Worm (Caenorhabditis elegans): Measurements from ENCODE around the gene F07H5.7.

F07H5.7 gene

ce11 chrII:8806921-8807320 is 12.9 kb upstream of the F07H5.7 start, which contains the start of gene pho-13:
TSS of gene pho-13 (minus strand) at chrII:8807021.
- TF ChIP-seq nhr-76 (tag; optimal IDR thresholded peaks at IDR 0.05) (no peak), mdl-1 (tag; optimal IDR thresholded peaks at IDR 0.05) (no peak), egl-13 (tag; optimal IDR thresholded peaks at IDR 0.05) (no peak), nhr-84 (tag; optimal IDR thresholded peaks at IDR 0.05) (no peak), unc-130 (tag; optimal IDR thresholded peaks at IDR 0.05) (no peak), vab-15 (tag; optimal IDR thresholded peaks at IDR 0.05) (no peak), F16B12.6 (tag; optimal IDR thresholded peaks at IDR 0.05) (no peak), hlh-17 (GFP tag; optimal IDR thresholded peaks at IDR 0.05; ENCODE audit: borderline replicate concordance) (no peak), fkh-10 (GFP tag; optimal IDR thresholded peaks at IDR 0.05) (no peak), ztf-11 (tag; optimal IDR thresholded peaks at IDR 0.05) (no peak), lin-13 (GFP tag; optimal IDR thresholded peaks at IDR 0.05) (no peak), unc-62 (GFP tag; optimal IDR thresholded peaks at IDR 0.05) (no peak), skn-1 (tag; optimal IDR thresholded peaks at IDR 0.05) (no peak), nhr-85 (tag) (no peak)

DNA sequence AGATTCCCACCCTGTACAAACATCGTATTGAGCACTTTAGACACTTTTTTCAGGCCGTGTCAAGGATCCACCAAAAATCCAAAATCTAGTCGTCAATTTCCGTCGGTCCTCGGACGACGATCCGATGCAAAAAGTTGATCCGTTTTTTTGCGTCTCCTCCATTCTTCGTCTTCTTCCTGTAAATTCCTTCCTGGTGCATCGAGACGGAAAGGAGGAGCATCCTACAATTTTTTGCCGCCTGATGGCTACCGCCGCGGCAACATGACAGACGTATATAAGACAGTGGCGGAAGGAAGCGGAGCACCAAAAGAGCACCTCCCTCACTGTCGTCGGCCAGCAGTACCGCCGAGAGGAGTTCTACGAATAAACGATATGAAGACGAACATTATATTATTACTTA is 6.9 kb upstream of the F07H5.7 start, which contains the start of gene appg-2:
appg-2 (plus strand) TSS at position 301 of the 400 bp plus-strand sequence.
- TF ChIP-seq unc-30 (tag; optimal IDR thresholded peaks at IDR 0.05) (no peak), efl-1 (optimal IDR thresholded peaks at IDR 0.05) (no peak), efl-1 (GFP tag; optimal IDR thresholded peaks at IDR 0.05 in 1 of 2) (peak in 1 of 2 experiments; percentile 18)

DNA sequence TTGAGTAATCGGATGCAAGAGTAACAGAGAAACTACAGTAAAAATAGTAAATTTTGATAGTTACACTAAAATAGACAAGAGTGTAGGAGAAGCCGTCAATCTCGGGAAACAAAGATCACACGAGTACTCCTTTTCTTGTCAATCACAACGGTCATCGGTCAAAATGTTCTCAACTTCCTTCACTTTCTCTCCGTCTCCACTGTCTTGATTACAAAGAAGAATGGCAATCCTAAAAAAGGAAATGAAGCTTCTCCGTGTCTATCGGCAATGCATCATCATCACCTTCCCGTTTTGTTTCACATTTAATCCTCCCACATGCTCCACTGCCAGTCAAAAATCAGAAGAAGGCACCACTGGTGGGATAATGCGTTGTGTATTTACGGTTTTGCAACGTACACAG is 5.8 kb upstream of the F07H5.7 start:
- TF ChIP-seq zag-1 (tag; optimal IDR thresholded peaks at IDR 0.05) = no peak
- no peak for TF ChIP-seq lin-35 (GFP tag; optimal IDR thresholded peaks at IDR 0.05)
- no peak for TF ChIP-seq ztf-11 (tag; optimal IDR thresholded peaks at IDR 0.05)

ce11 chrII:8796391-8796790 is 2.4 kb upstream of the F07H5.7 start:
- TF ChIP-seq skn-1 (tag; optimal IDR thresholded peaks at IDR 0.05) (peak; percentile 6), ceh-63 (GFP tag; optimal IDR thresholded peaks at IDR 0.05) (no peak), nhr-77 (tag; optimal IDR thresholded peaks at IDR 0.05) (peak; percentile 7), ztf-4 (tag; optimal IDR thresholded peaks at IDR 0.05) (peak; percentile 44), mef-2 (tag; optimal IDR thresholded peaks at IDR 0.05) (no peak), xbp-1 (tag; optimal IDR thresholded peaks at IDR 0.05) (peak; percentile 61), fkh-10 (GFP tag; optimal IDR thresholded peaks at IDR 0.05) (peak; percentile 94), C16A3.4 (tag; optimal IDR thresholded peaks at IDR 0.05) (no peak), efl-1 (optimal IDR thresholded peaks at IDR 0.05) (peak; percentile 35 to 46), efl-1 (GFP tag; optimal IDR thresholded peaks at IDR 0.05 in 1 of 2) (peak; percentile 5 to 67), grh-1 (GFP tag; IDR thresholded peaks at IDR 0.05) (no peak), unc-86 (tag; optimal IDR thresholded peaks at IDR 0.05) (peak; percentile 83), ceh-82 (tag; optimal IDR thresholded peaks at IDR 0.05) (peak; percentile 48 to 68 (median 65)), ztf-11 (tag; optimal IDR thresholded peaks at IDR 0.05) (peak in 1 of 2 experiments; percentile 4), swsn-7 (tag; optimal IDR thresholded peaks at IDR 0.05) (peak; percentile 68), elt-3 (tag; optimal IDR thresholded peaks at IDR 0.05) (no peak), lin-15B (tag; optimal IDR thresholded peaks at IDR 0.05) (no peak), snpc-4 (tag; optimal IDR thresholded peaks at IDR 0.05) (peak; percentile 13), unc-130 (tag; optimal IDR thresholded peaks at IDR 0.05) (no peak), nhr-237 (tag; optimal IDR thresholded peaks at IDR 0.05) (no peak), nhr-90 (tag; optimal IDR thresholded peaks at IDR 0.05; ENCODE audit: poor library complexity) (no peak), ceh-90 (tag; optimal IDR thresholded peaks at IDR 0.05) (no peak), jun-1 (tag; optimal IDR thresholded peaks at IDR 0.05) (peak; percentile 52), nhr-19 (GFP tag; conservative IDR thresholded peaks at IDR 0.05) (peak; percentile 52), lin-35 (GFP tag; optimal IDR thresholded peaks at IDR 0.05) (peak in 1 of 2 experiments; percentile 50), isw-1 (GFP tag; IDR thresholded peaks at IDR 0.05) (peak; percentile 59), sptf-1 (tag; optimal IDR thresholded peaks at IDR 0.05) (no peak), aha-1 (tag; optimal IDR thresholded peaks at IDR 0.05) (no peak), unc-98 (GFP tag; IDR thresholded peaks at IDR 0.05) (no peak), F16B12.6 (tag; optimal IDR thresholded peaks at IDR 0.05) (no peak), blmp-1 (tag; optimal IDR thresholded peaks at IDR 0.05) (no peak), dsc-1 (tag; optimal IDR thresholded peaks at IDR 0.05) (peak; percentile 53), nhr-84 (tag; optimal IDR thresholded peaks at IDR 0.05) (no peak), lir-3 (tag; optimal IDR thresholded peaks at IDR 0.05; ENCODE audit: poor library complexity) (peak; percentile 14), dpl-1 (GFP tag; optimal IDR thresholded peaks at IDR 0.05) (peak in 1 of 3 experiments; percentile 18), hlh-17 (GFP tag; optimal IDR thresholded peaks at IDR 0.05; ENCODE audit: borderline replicate concordance) (no peak), unc-62 (GFP tag; optimal IDR thresholded peaks at IDR 0.05) (no peak), irx-1 (tag; optimal IDR thresholded peaks at IDR 0.05) (peak; percentile 54), vab-15 (tag; optimal IDR thresholded peaks at IDR 0.05) (no peak)

Measured in whole organism, L1 larva.